Worm (Caenorhabditis elegans) whole organism, L1 larva: Measurements from ENCODE around the gene fipr-5.

Experiments used
- C04F5.9 ChIP-seq: sonication (generic microtip); optimal IDR thresholded peaks from 2 replicates; lab custom pipeline; 2016; ENCODE audit warnings: missing genetic modification characterization, missing compliant biosample characterization
- C34B4.2 ChIP-seq: sonication (generic microtip); optimal IDR thresholded peaks from 2 replicates; lab custom pipeline; 2017; ENCODE audit warnings: mild to moderate bottlenecking, missing genetic modification characterization, missing compliant biosample characterization
- blmp-1 ChIP-seq: fragments of 150-350 bp; optimal IDR thresholded peaks from 2 replicates; lab custom pipeline; 2014; ENCODE audit warnings: missing biosample characterization, missing genetic modification characterization
- ceh-8 ChIP-seq: fragments of 200-800 bp; sonication (Bioruptor generic); optimal IDR thresholded peaks from 2 replicates; lab custom pipeline; 2018; ENCODE audit warnings: mild to moderate bottlenecking, missing genetic modification characterization, moderate library complexity, missing compliant biosample characterization
- efl-1 ChIP-seq, 4 experiments: fragments of 150-350 bp; optimal IDR thresholded peaks in 3 of 4; peaks in 1 of 4; 1 replicate in 1 of 4; 2 replicates in 3 of 4; lab custom pipeline; 2014; ENCODE audit warnings: missing biosample characterization in 2 of 4, missing genetic modification characterization in 2 of 4, missing genetic modification reagents in 2 of 4
- egl-13 ChIP-seq: sonication (generic microtip); optimal IDR thresholded peaks from 2 replicates; lab custom pipeline; 2016; ENCODE audit warnings: missing genotype, missing genetic modification reagents, missing genetic modification characterization, missing compliant biosample characterization
- elt-2 ChIP-seq: sonication (generic microtip); optimal IDR thresholded peaks from 2 replicates; lab custom pipeline; 2016; ENCODE audit warnings: missing genetic modification characterization, mild to moderate bottlenecking, inconsistent platforms, missing compliant biosample characterization, missing genetic modification reagents
- elt-3 ChIP-seq, 6 experiments: fragments of 150-350 bp in 1 of 6; sonication (generic microtip); optimal IDR thresholded peaks; 2 replicates each; lab custom pipeline; 2017 to 2018; ENCODE audit warnings: missing biosample characterization in 6 of 6, missing genetic modification characterization in 6 of 6, inconsistent platforms in 1 of 6
- fos-1 ChIP-seq: fragments of 150-350 bp; optimal IDR thresholded peaks from 2 replicates; lab custom pipeline; 2014; ENCODE audit warnings: missing biosample characterization, missing genetic modification characterization
- hlh-4 ChIP-seq: sonication (generic microtip); optimal IDR thresholded peaks from 2 replicates; lab custom pipeline; 2016; ENCODE audit warnings: mild to moderate bottlenecking, missing genetic modification characterization, missing compliant biosample characterization
- isw-1 ChIP-seq: fragments of 200-800 bp; sonication (Bioruptor generic); IDR thresholded peaks from 2 replicates; pipeline ENCODE4 v1.3.6; 2022; ENCODE audit warnings: missing genetic modification characterization, missing compliant biosample characterization
- jun-1 ChIP-seq: fragments of 150-350 bp; optimal IDR thresholded peaks from 2 replicates; lab custom pipeline; 2014; ENCODE audit warnings: missing biosample characterization, missing genetic modification reagents, missing genetic modification characterization
- lin-13 ChIP-seq: fragments of 150-350 bp; optimal IDR thresholded peaks from 2 replicates; lab custom pipeline; 2014; ENCODE audit warnings: missing biosample characterization, missing genetic modification reagents, missing genetic modification characterization
- lin-14 ChIP-seq: fragments of 200-800 bp; sonication (Bioruptor generic); optimal IDR thresholded peaks from 2 replicates; lab custom pipeline; 2018; ENCODE audit warnings: mild to moderate bottlenecking, missing genetic modification characterization, moderate library complexity, missing compliant biosample characterization
- lin-35 ChIP-seq, 2 experiments: fragments of 150-350 bp; optimal IDR thresholded peaks; 2 replicates each; lab custom pipeline; 2014; ENCODE audit warnings: missing biosample characterization in 2 of 2, missing genetic modification characterization in 2 of 2, missing genetic modification reagents in 2 of 2
- mdl-1 ChIP-seq, 2 experiments: fragments of 150-350 bp; optimal IDR thresholded peaks; 2 replicates each; lab custom pipeline; 2014 to 2017; ENCODE audit warnings: missing biosample characterization in 2 of 2, missing genetic modification characterization in 2 of 2, inconsistent platforms in 1 of 2
- mep-1 ChIP-seq: fragments of 150-350 bp; optimal IDR thresholded peaks from 2 replicates; lab custom pipeline; 2014; ENCODE audit warnings: missing biosample characterization, missing genetic modification characterization
- nhr-20 ChIP-seq: sonication (generic microtip); optimal IDR thresholded peaks from 2 replicates; lab custom pipeline; 2016; ENCODE audit warnings: mild to moderate bottlenecking, missing genetic modification characterization, missing compliant biosample characterization
- nhr-28 ChIP-seq: fragments of 150-350 bp; optimal IDR thresholded peaks from 2 replicates; lab custom pipeline; 2014; ENCODE audit warnings: missing biosample characterization, missing genetic modification characterization
- nhr-71 ChIP-seq: sonication (generic microtip); optimal IDR thresholded peaks from 2 replicates; lab custom pipeline; 2016; ENCODE audit warnings: mild to moderate bottlenecking, missing genetic modification characterization, moderate library complexity, missing compliant biosample characterization
- nhr-90 ChIP-seq: sonication (generic microtip); optimal IDR thresholded peaks from 2 replicates; lab custom pipeline; 2016; ENCODE audit warnings: mild to moderate bottlenecking, missing genetic modification characterization, missing compliant biosample characterization; ENCODE audit not compliant: poor library complexity
- pqm-1 ChIP-seq: sonication (generic microtip); optimal IDR thresholded peaks from 3 replicates; lab custom pipeline; 2017; ENCODE audit warnings: missing biosample characterization, missing genetic modification characterization
- snpc-4 ChIP-seq: fragments of 150-350 bp; optimal IDR thresholded peaks from 2 replicates; lab custom pipeline; 2014; ENCODE audit warnings: missing biosample characterization, missing genetic modification characterization
- snu-23 ChIP-seq: sonication (generic microtip); optimal IDR thresholded peaks from 2 replicates; lab custom pipeline; 2016; ENCODE audit warnings: missing genetic modification characterization, missing compliant biosample characterization
- sox-4 ChIP-seq: sonication (generic microtip); optimal IDR thresholded peaks from 2 replicates; lab custom pipeline; 2016; ENCODE audit warnings: missing genetic modification characterization, missing compliant biosample characterization
- unc-130 ChIP-seq: fragments of 150-350 bp; optimal IDR thresholded peaks from 2 replicates; lab custom pipeline; 2017; ENCODE audit warnings: missing biosample characterization, missing genetic modification characterization, inconsistent platforms
- unc-30 ChIP-seq: sonication (generic microtip); optimal IDR thresholded peaks from 2 replicates; lab custom pipeline; 2017; ENCODE audit warnings: missing biosample characterization, missing genetic modification characterization
- unc-86 ChIP-seq: sonication (generic microtip); optimal IDR thresholded peaks from 2 replicates; lab custom pipeline; 2016; ENCODE audit warnings: missing genetic modification characterization, missing compliant biosample characterization
- unc-98 ChIP-seq: fragments of 200-800 bp; sonication (Bioruptor generic); IDR thresholded peaks from 2 replicates; pipeline ENCODE4 v1.3.6; 2022; ENCODE audit warnings: missing genetic modification characterization, missing compliant biosample characterization
- zag-1 ChIP-seq: fragments of 150-350 bp; optimal IDR thresholded peaks from 2 replicates; lab custom pipeline; 2014; ENCODE audit warnings: missing biosample characterization, missing genetic modification characterization
- zip-4 ChIP-seq: fragments of 200-800 bp; sonication (Bioruptor generic); optimal IDR thresholded peaks from 2 replicates; lab custom pipeline; 2018; ENCODE audit warnings: mild to moderate bottlenecking, missing genetic modification characterization, moderate library complexity, missing compliant biosample characterization

Gene fipr-5

ce11 chrV:10204863-10205338, 16.3 kb downstream of the fipr-5 start, which contains the start of the genes ZK856.19 and ZK856.11 (continued):
- TF ChIP-seq fos-1 (tag; lab: Kevin White, UChicago) (peak; percentile 27), isw-1 (peak; percentile 58), unc-98 (GFP tag; lab: Robert Waterston, UW) (no peak), blmp-1 (tag; lab: Kevin White, UChicago) (peak; percentile 76)

ce11 chrV:10203435-10204009, 17.7 kb downstream of the fipr-5 start, which contains the start of gene chpf-1:
Gene chpf-1 (minus strand): TSS chrV:10203485.
- TF ChIP-seq lin-35 (GFP tag; optimal IDR thresholded peaks at IDR 0.05; lab: Kevin White, UChicago): peak in 1 of 2 experiments; percentile 58
- peak; percentile 29 for TF ChIP-seq snu-23
- TF ChIP-seq elt-3 (tag; optimal IDR thresholded peaks at IDR 0.05; lab: Kevin White, UChicago): peak in 1 of 6 experiments; percentile 80
- peak; percentile 38 for TF ChIP-seq lin-14 (GFP tag; lab: Kevin White, UChicago)
- peak in 1 of 2 experiments; percentile 0 for TF ChIP-seq mdl-1 (tag; optimal IDR thresholded peaks at IDR 0.05; lab: Kevin White, UChicago)
- peak; percentile 20 for TF ChIP-seq mep-1
- peak; percentile 31 for TF ChIP-seq nhr-71 (tag; lab: Kevin White, UChicago)
- peak; percentile 80 for TF ChIP-seq blmp-1 (tag; lab: Kevin White, UChicago)
- no peak for TF ChIP-seq jun-1 (tag; lab: Kevin White, UChicago)
- TF ChIP-seq nhr-28 (tag; lab: Kevin White, UChicago): no peak
- TF ChIP-seq unc-130: peak; percentile 26
- peak; percentile 11 for TF ChIP-seq nhr-20 (tag; lab: Kevin White, UChicago)
- TF ChIP-seq nhr-90 (tag; lab: Kevin White, UChicago): no peak
- peak; percentile 22 for TF ChIP-seq elt-2 (tag; lab: Kevin White, UChicago)
- no peak for TF ChIP-seq efl-1 (optimal IDR thresholded peaks at IDR 0.05; lab: Kevin White, UChicago)
- no peak for TF ChIP-seq efl-1 (GFP tag; optimal IDR thresholded peaks at IDR 0.05 in 1 of 2; lab: Kevin White, UChicago)
- TF ChIP-seq, all 84 proteins: peak for 11

ce11 chrV:10202340-10202739, 18.9 kb downstream of the fipr-5 start:
- no peak for TF ChIP-seq hlh-4 (tag; lab: Kevin White, UChicago)
- no peak for TF ChIP-seq snpc-4
- TF ChIP-seq lin-14 (GFP tag; lab: Kevin White, UChicago): no peak
- no peak for TF ChIP-seq nhr-71 (tag; lab: Kevin White, UChicago)
- TF ChIP-seq snu-23: no peak
- no peak for TF ChIP-seq efl-1 (optimal IDR thresholded peaks at IDR 0.05; lab: Kevin White, UChicago)
- TF ChIP-seq efl-1 (GFP tag; optimal IDR thresholded peaks at IDR 0.05 in 1 of 2; lab: Kevin White, UChicago): peak in 1 of 2 experiments; percentile 91
- TF ChIP-seq elt-2 (tag; lab: Kevin White, UChicago): peak; percentile 15
- TF ChIP-seq, all 84 proteins: peak for 2

ce11 chrV:10201913-10202312, 19.3 kb downstream of the fipr-5 start, which contains the start of gene ZK856.7:
Gene ZK856.7 (plus strand): TSS chrV:10202098.
- TF ChIP-seq nhr-20 (tag; lab: Kevin White, UChicago) (peak; percentile 16), C34B4.2 (tag; lab: Kevin White, UChicago) (no peak), mep-1 (no peak), zag-1 (no peak), jun-1 (tag; lab: Kevin White, UChicago) (no peak), lin-14 (GFP tag; lab: Kevin White, UChicago) (no peak), blmp-1 (tag; lab: Kevin White, UChicago) (peak; percentile 9)

- no peak for TF ChIP-seq C04F5.9 (tag; lab: Kevin White, UChicago)
Observed at ce11 chrV:10198386-10198785, 22.8 kb downstream of the fipr-5 start, which contains the start of gene ZK856.6. Gene ZK856.6 (plus strand): TSS chrV:10198686.

ce11 chrV:10191242-10191641, 30.0 kb downstream of the fipr-5 start:
- TF ChIP-seq lin-13 (GFP tag; lab: Kevin White, UChicago) (no peak), sox-4 (no peak), zip-4 (GFP tag; lab: Kevin White, UChicago) (no peak), egl-13 (tag; lab: Kevin White, UChicago) (no peak), zag-1 (no peak), pqm-1 (tag; lab: Kevin White, UChicago) (no peak), unc-30 (no peak), ceh-8 (GFP tag; lab: Kevin White, UChicago) (no peak), elt-3 (tag; optimal IDR thresholded peaks at IDR 0.05; lab: Kevin White, UChicago) (no peak), unc-86 (no peak)
